Worm (Caenorhabditis elegans): ENCODE measurements around the gene W02H5.2.

DNA sequence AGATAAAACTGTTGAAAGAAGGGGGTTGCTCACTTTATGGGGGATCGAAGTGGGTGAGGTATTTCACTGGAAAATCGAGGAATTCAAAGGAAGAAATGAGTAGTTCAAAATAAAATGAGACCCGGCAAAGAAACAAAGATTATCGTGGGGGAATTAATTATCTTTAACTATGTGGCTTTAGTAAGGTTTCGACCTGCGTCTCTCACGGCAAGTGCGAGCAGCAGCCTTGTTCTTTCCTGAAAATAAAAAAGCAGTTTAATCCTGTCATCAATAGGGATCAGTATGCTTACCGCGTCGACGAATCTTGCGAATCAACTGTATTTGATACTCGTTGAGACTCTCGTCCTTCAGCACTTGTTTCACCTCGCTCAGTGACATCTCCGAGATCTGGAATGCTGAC, 17.3 kb upstream of the W02H5.2 start, which contains the start of gene srh-271:
- TF ChIP-seq him-1 (tag; optimal IDR thresholded peaks at IDR 0.05) (no peak), W03F9.2 (tag; optimal IDR thresholded peaks at IDR 0.05) (no peak)

Data from whole organism, L4/young adult.